Worm (Caenorhabditis elegans) whole organism, L4 larva: Measurements from ENCODE around the gene his-2.

Source experiments
- F44E2.7 ChIP-seq: fragments of 200-800 bp; sonication (Bioruptor generic); IDR thresholded peaks from 2 replicates; pipeline ENCODE4 v2.1.2; 2022; ENCODE audit warnings: missing genetic modification characterization, missing compliant biosample characterization
- daf-8 ChIP-seq: fragments of 200-800 bp; sonication (Bioruptor generic); IDR thresholded peaks from 2 replicates; pipeline ENCODE4 v1.3.6; 2022; ENCODE audit warnings: missing genetic modification characterization, missing compliant biosample characterization
- lin-15B ChIP-seq: fragments of 150-350 bp; sonication (generic microtip); optimal IDR thresholded peaks from 3 replicates; lab custom pipeline; 2014; ENCODE audit warnings: missing biosample characterization, missing genetic modification characterization
- madf-5 ChIP-seq, 2 experiments: fragments of 200-800 bp; sonication (Bioruptor generic); IDR thresholded peaks; 2 replicates each; pipeline ENCODE4 v1.3.6; 2022; ENCODE audit warnings: missing compliant biosample characterization in 2 of 2, missing genetic modification characterization in 2 of 2
- nhr-237 ChIP-seq: sonication (generic microtip); optimal IDR thresholded peaks from 2 replicates; lab custom pipeline; 2017; ENCODE audit warnings: missing biosample characterization, missing genetic modification characterization
- unc-62 ChIP-seq, 3 experiments: fragments of 150-350 bp in 1 of 3; sonication (generic microtip); optimal IDR thresholded peaks in 2 of 3; peaks in 1 of 3; 1 replicate in 1 of 3; 2 replicates in 2 of 3; lab custom pipeline; 2014 to 2017; ENCODE audit warnings: missing biosample characterization in 3 of 3, missing genetic modification characterization in 3 of 3, missing genetic modification reagents in 3 of 3, missing genotype in 1 of 3

ce11 chrV:16057010-16057463 lies 15.0 kb upstream of the his-2 start, which contains the start of gene F14H3.5:
- no peak for TF ChIP-seq nhr-237 (tag; lab: Kevin White, UChicago)
- no peak for TF ChIP-seq madf-5 (GFP tag; IDR thresholded peaks at IDR 0.05; lab: Robert Waterston, UW)
- no peak for TF ChIP-seq F44E2.7
- TF ChIP-seq daf-8 (GFP tag; lab: Robert Waterston, UW): no peak
- TF ChIP-seq unc-62 (GFP tag; optimal IDR thresholded peaks at IDR 0.05 in 1 of 2; lab: Kevin White, UChicago): no peak
- no peak for TF ChIP-seq unc-62 (tag; optimal IDR thresholded peaks at IDR 0.05; lab: Kevin White, UChicago)
- TF ChIP-seq lin-15B (tag; lab: Kevin White, UChicago): no peak
